Worm (Caenorhabditis elegans): ENCODE results near the gene glb-23.

Gene glb-23

DNA sequence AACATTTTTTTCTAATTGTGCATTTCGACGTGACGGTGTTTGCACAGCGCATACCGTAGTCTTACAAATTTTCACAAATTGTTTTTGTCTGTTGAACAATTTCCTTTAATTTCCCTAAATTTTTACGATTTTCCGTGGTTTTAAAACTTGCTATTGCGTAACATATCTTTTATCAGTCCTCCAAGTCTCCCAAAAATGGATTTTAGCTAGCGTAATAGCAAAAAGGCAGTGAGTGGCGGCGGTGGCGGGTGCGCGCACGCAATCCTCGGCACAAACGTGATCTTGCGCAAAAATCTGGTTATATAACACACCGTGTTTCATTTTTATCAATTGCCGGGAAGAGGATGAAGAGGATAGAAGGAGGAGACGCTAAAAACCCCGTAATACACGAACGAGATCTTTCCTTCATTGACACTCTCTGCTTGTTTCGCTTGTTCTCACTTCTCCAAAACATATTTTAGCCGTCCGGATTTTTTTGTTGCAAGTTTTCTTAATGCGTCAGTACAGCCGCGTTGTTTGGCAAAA lies 17.0 kb upstream of the glb-23 start:
- TF ChIP-seq pha-4 (tag; optimal IDR thresholded peaks at IDR 0.05) (no peak), pros-1 (tag; optimal IDR thresholded peaks at IDR 0.05) (no peak), ref-2 (tag; optimal IDR thresholded peaks at IDR 0.05) (no peak), sox-4 (tag; optimal IDR thresholded peaks at IDR 0.05) (no peak), zip-5 (tag; optimal IDR thresholded peaks at IDR 0.05) (no peak), nhr-232 (tag; optimal IDR thresholded peaks at IDR 0.05) (no peak), sdc-2 (tag; optimal IDR thresholded peaks at IDR 0.05) (no peak), ets-4 (tag; optimal IDR thresholded peaks at IDR 0.05) (no peak), nfya-1 (tag; optimal IDR thresholded peaks at IDR 0.05) (no peak), elt-4 (tag; optimal IDR thresholded peaks at IDR 0.05) (no peak), ceh-48 (tag; optimal IDR thresholded peaks at IDR 0.05) (no peak), elt-2 (tag; optimal IDR thresholded peaks at IDR 0.05) (no peak), ceh-30 (tag; optimal IDR thresholded peaks at IDR 0.05) (no peak), pax-1 (tag; optimal IDR thresholded peaks at IDR 0.05) (no peak), K09A11.1 (tag; optimal IDR thresholded peaks at IDR 0.05; ENCODE audit: insufficient read depth) (no peak)

DNA sequence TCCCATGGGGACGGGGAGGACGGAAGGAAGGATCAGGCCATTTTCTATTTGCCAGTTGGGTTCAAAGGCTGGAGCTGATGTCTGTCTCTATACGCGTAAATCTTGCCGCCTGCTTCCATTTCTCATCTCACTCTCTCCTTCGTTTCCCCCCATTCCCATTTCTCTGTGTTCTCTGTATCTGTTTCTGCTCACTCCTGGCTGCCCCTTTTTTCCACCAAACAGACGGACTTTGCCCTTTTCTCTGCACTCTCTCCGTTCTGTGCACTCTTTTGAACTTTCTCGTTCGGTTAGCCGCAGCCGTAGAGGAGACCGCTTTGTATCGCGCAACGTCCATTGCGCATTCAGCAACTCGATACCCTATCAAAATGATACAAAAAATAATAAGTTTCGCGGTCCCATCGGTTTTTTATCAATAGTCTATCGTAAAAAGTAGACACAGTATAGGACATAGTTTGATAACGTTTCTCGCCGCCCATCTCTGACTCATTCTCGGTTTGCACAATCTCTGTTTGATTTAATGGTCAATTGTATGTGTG lies 16.2 kb upstream of the glb-23 start:
- TF ChIP-seq unc-55 (GFP tag; optimal IDR thresholded peaks at IDR 0.05) (peak; percentile 52), ceh-48 (tag; optimal IDR thresholded peaks at IDR 0.05) (no peak), unc-3 (GFP tag; conservative IDR thresholded peaks at IDR 0.05) (no peak), unc-3 (tag; optimal IDR thresholded peaks at IDR 0.05) (no peak), nhr-232 (tag; optimal IDR thresholded peaks at IDR 0.05) (no peak), ceh-45 (GFP tag; IDR thresholded peaks at IDR 0.05) (no peak), ets-4 (tag; optimal IDR thresholded peaks at IDR 0.05) (peak; percentile 12), elt-2 (tag; optimal IDR thresholded peaks at IDR 0.05) (peak; percentile 96), pros-1 (tag; optimal IDR thresholded peaks at IDR 0.05) (no peak), npax-4 (tag; optimal IDR thresholded peaks at IDR 0.05) (no peak), fax-1 (tag; optimal IDR thresholded peaks at IDR 0.05) (no peak), unc-42 (tag; optimal IDR thresholded peaks at IDR 0.05) (peak; percentile 51), syd-9 (tag; optimal IDR thresholded peaks at IDR 0.05) (peak; percentile 39), C08G9.2 (tag; optimal IDR thresholded peaks at IDR 0.05) (peak; percentile 45), lim-6 (tag; optimal IDR thresholded peaks at IDR 0.05) (no peak), ceh-2 (tag; optimal IDR thresholded peaks at IDR 0.05) (peak; percentile 9), C38D4.7 (GFP tag; optimal IDR thresholded peaks at IDR 0.05) (no peak), tbx-2 (tag; optimal IDR thresholded peaks at IDR 0.05) (peak; percentile 70), unc-86 (tag; optimal IDR thresholded peaks at IDR 0.05) (no peak), nhr-11 (tag; optimal IDR thresholded peaks at IDR 0.05) (no peak), ztf-16 (tag; optimal IDR thresholded peaks at IDR 0.05) (peak; percentile 6), sox-4 (tag; optimal IDR thresholded peaks at IDR 0.05) (no peak), fkh-6 (tag; optimal IDR thresholded peaks at IDR 0.05) (peak; percentile 50), ref-2 (tag; optimal IDR thresholded peaks at IDR 0.05) (peak; percentile 45), odd-2 (tag; optimal IDR thresholded peaks at IDR 0.05) (no peak), tbx-7 (tag; optimal IDR thresholded peaks at IDR 0.05) (peak; percentile 6), K02D7.2 (tag; optimal IDR thresholded peaks at IDR 0.05) (no peak), zip-5 (tag; optimal IDR thresholded peaks at IDR 0.05) (no peak), pag-3 (tag; optimal IDR thresholded peaks at IDR 0.05; ENCODE audit: borderline replicate concordance) (no peak), gmeb-2 (tag; optimal IDR thresholded peaks at IDR 0.05) (no peak), K09A11.1 (tag; optimal IDR thresholded peaks at IDR 0.05; ENCODE audit: insufficient read depth) (no peak), pat-9 (tag; optimal IDR thresholded peaks at IDR 0.05) (no peak), madf-2 (tag; optimal IDR thresholded peaks at IDR 0.05) (no peak), pax-1 (tag; optimal IDR thresholded peaks at IDR 0.05) (no peak), rnt-1 (tag; optimal IDR thresholded peaks at IDR 0.05) (no peak), pha-2 (tag; optimal IDR thresholded peaks at IDR 0.05) (no peak), ceh-34 (tag; optimal IDR thresholded peaks at IDR 0.05) (peak; percentile 83), lin-11 (tag; optimal IDR thresholded peaks at IDR 0.05) (no peak), pqm-1 (tag; optimal IDR thresholded peaks at IDR 0.05) (no peak), sdc-2 (tag; optimal IDR thresholded peaks at IDR 0.05) (peak; percentile 47), mec-3 (tag; optimal IDR thresholded peaks at IDR 0.05; ENCODE audit: borderline replicate concordance) (no peak), ceh-14 (tag; optimal IDR thresholded peaks at IDR 0.05) (peak; percentile 50), dve-1 (tag; optimal IDR thresholded peaks at IDR 0.05) (no peak), hlh-15 (tag; optimal IDR thresholded peaks at IDR 0.05) (no peak), ceh-18 (tag; optimal IDR thresholded peaks at IDR 0.05) (peak; percentile 75)
